Fruit fly (Drosophila melanogaster) whole organism, adult: ENCODE data around the gene CG43703.

Source experiments
- CG11617 ChIP-seq: fragments of 200-800 bp; sonication (Bioruptor generic); optimal IDR thresholded peaks from 2 replicates; lab custom pipeline; 2017; ENCODE audit warnings: mild to moderate bottlenecking, missing biosample characterization, missing genetic modification reagents, missing genetic modification characterization
- CG12768 ChIP-seq: fragments of 200-800 bp; sonication (Bioruptor generic); optimal IDR thresholded peaks from 2 replicates; lab custom pipeline; 2017; ENCODE audit warnings: missing biosample characterization, missing genetic modification characterization, mild to moderate bottlenecking, moderate library complexity, missing genetic modification reagents
- CG14711 ChIP-seq: fragments of 200-800 bp; sonication (Bioruptor generic); optimal IDR thresholded peaks from 2 replicates; lab custom pipeline; 2018; ENCODE audit warnings: missing biosample characterization, mild to moderate bottlenecking, missing genetic modification characterization, moderate library complexity
- CG1620 ChIP-seq: fragments of 200-800 bp; sonication (Bioruptor generic); optimal IDR thresholded peaks from 2 replicates; lab custom pipeline; 2016; ENCODE audit warnings: missing biosample characterization, missing genetic modification characterization
- CG33017 ChIP-seq: fragments of 200-800 bp; sonication (Bioruptor generic); optimal IDR thresholded peaks from 2 replicates; lab custom pipeline; 2018; ENCODE audit warnings: missing biosample characterization, mild to moderate bottlenecking, missing genetic modification characterization, moderate library complexity
- CG5204 ChIP-seq: fragments of 200-800 bp; sonication (Bioruptor generic); optimal IDR thresholded peaks from 2 replicates; lab custom pipeline; 2016; ENCODE audit warnings: missing biosample characterization, missing genetic modification characterization
- CG7045 ChIP-seq: fragments of 200-800 bp; sonication (Bioruptor generic); optimal IDR thresholded peaks from 2 replicates; lab custom pipeline; 2017; ENCODE audit warnings: missing biosample characterization, mild to moderate bottlenecking, missing genetic modification characterization
- CG7101 ChIP-seq: fragments of 200-800 bp; sonication (Bioruptor generic); optimal IDR thresholded peaks from 2 replicates; lab custom pipeline; 2018; ENCODE audit warnings: missing biosample characterization, mild to moderate bottlenecking, missing genetic modification characterization, moderate library complexity
- Clk ChIP-seq: fragments of 200-800 bp; sonication (Bioruptor generic); optimal IDR thresholded peaks from 2 replicates; lab custom pipeline; 2017; ENCODE audit warnings: missing biosample characterization, missing genetic modification characterization
- Crg-1 ChIP-seq: fragments of 200-800 bp; sonication (Bioruptor generic); optimal IDR thresholded peaks from 2 replicates; lab custom pipeline; 2016; ENCODE audit warnings: missing biosample characterization, missing genetic modification characterization
- Hr96 ChIP-seq: fragments of 200-800 bp; sonication (Bioruptor generic); optimal IDR thresholded peaks from 2 replicates; lab custom pipeline; 2016; ENCODE audit warnings: missing biosample characterization, missing genetic modification characterization
- Mnt ChIP-seq: fragments of 200-800 bp; sonication (Bioruptor generic); optimal IDR thresholded peaks from 2 replicates; lab custom pipeline; 2016; ENCODE audit warnings: missing biosample characterization, mild to moderate bottlenecking, missing genetic modification characterization
- bab1 ChIP-seq: fragments of 200-800 bp; sonication (Bioruptor generic); optimal IDR thresholded peaks from 3 replicates; lab custom pipeline; 2019; ENCODE audit warnings: missing biosample characterization, mild to moderate bottlenecking, missing genetic modification characterization, moderate library complexity
- cic ChIP-seq: fragments of 200-800 bp; sonication (Bioruptor generic); optimal IDR thresholded peaks from 2 replicates; lab custom pipeline; 2017; ENCODE audit warnings: missing biosample characterization, mild to moderate bottlenecking, missing genetic modification characterization, moderate library complexity
- cnc ChIP-seq, 2 experiments: fragments of >200 bp; optimal IDR thresholded peaks; 2 replicates each; lab custom pipeline; 2017
- kay ChIP-seq: fragments of 200-800 bp; sonication (Bioruptor generic); peaks from one replicate; lab custom pipeline; 2016; ENCODE audit warnings: missing biosample characterization, missing genetic modification characterization, borderline replicate concordance
- ovo ChIP-seq: fragments of 200-800 bp; sonication (Bioruptor generic); optimal IDR thresholded peaks from 2 replicates; lab custom pipeline; 2016; ENCODE audit warnings: missing biosample characterization, missing genetic modification characterization
- pad ChIP-seq: fragments of 200-800 bp; sonication (Bioruptor generic); optimal IDR thresholded peaks from 3 replicates; lab custom pipeline; 2017; ENCODE audit warnings: missing biosample characterization, missing genetic modification characterization, mild to moderate bottlenecking, moderate library complexity, missing genetic modification reagents
- tj ChIP-seq: fragments of 200-800 bp; sonication (Bioruptor generic); optimal IDR thresholded peaks from 3 replicates; lab custom pipeline; 2017; ENCODE audit warnings: missing biosample characterization, mild to moderate bottlenecking, missing genetic modification characterization, moderate library complexity
- toe ChIP-seq: fragments of 200-800 bp; sonication (Bioruptor generic); optimal IDR thresholded peaks from 2 replicates; lab custom pipeline; 2016; ENCODE audit warnings: missing biosample characterization, missing genetic modification characterization

CG43703 gene

DNA sequence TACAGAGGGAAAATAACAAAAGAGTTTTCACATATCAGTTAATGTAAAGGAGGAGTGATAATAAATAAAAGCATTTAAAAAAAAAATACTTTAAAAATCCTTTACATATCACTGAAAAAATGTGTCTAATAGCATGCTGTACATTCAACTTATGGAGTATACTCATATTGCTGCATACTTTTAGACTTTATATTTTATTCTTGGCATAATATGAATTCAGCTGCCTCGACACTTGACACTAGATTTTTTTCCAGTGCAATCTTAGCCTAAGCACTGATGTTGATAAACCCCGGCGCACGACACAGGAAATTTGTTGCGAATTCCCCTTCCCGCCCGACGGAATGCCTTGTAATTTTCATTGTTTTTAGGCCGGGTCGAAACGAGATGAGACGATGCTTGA lies 24.9 kb upstream of the CG43703 start:
- TF ChIP-seq tj (GFP tag; lab: Kevin White, UChicago) (no peak), CG1620 (GFP tag; lab: Kevin White, UChicago) (no peak), kay (GFP tag; lab: Kevin White, UChicago) (no peak), CG7101 (tag; lab: Kevin White, UChicago) (no peak), toe (GFP tag; lab: Kevin White, UChicago) (no peak), pad (GFP tag; lab: Kevin White, UChicago) (no peak), CG7045 (no peak), Clk (GFP tag; lab: Kevin White, UChicago) (no peak), CG14711 (no peak), bab1 (GFP tag; lab: Kevin White, UChicago) (no peak), cnc (optimal IDR thresholded peaks at IDR 0.05; lab: Kevin White, UChicago) (no peak), Crg-1 (GFP tag; lab: Kevin White, UChicago) (no peak), CG33017 (no peak), CG5204 (GFP tag; lab: Kevin White, UChicago) (no peak), cic (GFP tag; lab: Kevin White, UChicago) (no peak), Hr96 (GFP tag; lab: Kevin White, UChicago) (no peak), ovo (GFP tag; lab: Kevin White, UChicago) (no peak), CG11617 (GFP tag; lab: Kevin White, UChicago) (no peak)

dm6 chr2L:3748691-3749090 lies 16.6 kb upstream of the CG43703 start:
- TF ChIP-seq cic (GFP tag; lab: Kevin White, UChicago) (no peak), CG11617 (GFP tag; lab: Kevin White, UChicago) (no peak), bab1 (GFP tag; lab: Kevin White, UChicago) (peak; percentile 7), Crg-1 (GFP tag; lab: Kevin White, UChicago) (no peak), CG5204 (GFP tag; lab: Kevin White, UChicago) (no peak), CG7101 (tag; lab: Kevin White, UChicago) (no peak)

- no peak for TF ChIP-seq Mnt
- no peak for TF ChIP-seq ovo (GFP tag; lab: Kevin White, UChicago)
- TF ChIP-seq bab1 (GFP tag; lab: Kevin White, UChicago), result no peak
- TF ChIP-seq CG11617 (GFP tag; lab: Kevin White, UChicago), result no peak
- peak; percentile 22 for TF ChIP-seq CG5204 (GFP tag; lab: Kevin White, UChicago)
Measured at dm6 chr2L:3754835-3755547, 10.3 kb upstream of the CG43703 start.

DNA sequence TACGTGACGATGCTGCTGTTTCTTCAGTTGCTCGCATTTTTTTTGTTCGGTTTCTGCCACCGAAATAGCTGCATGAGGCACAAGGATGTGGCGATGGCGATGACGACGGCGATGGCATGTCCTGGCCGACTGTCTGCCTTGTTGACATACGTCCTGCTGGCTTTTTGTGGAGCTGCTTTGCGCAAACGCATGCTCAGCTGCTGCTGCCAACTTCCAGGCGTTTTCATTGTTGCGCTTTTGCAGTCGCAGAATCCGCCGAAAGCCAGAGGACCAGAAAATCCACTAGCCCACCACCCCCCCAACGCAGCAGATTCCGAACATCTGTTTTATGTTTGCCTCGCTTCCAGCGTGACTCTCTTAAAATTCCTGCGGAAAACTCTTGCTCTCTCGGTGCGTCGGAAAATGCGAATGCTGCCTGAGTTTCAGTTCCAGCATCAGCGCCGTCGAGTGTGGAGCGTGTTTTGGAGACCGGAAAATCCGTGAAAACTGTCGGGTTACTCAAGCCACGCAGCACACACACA lies 8.4 kb upstream of the CG43703 start, which contains the start of gene CG43707:
Gene CG43707 (plus strand): TSS at position 426 of the 521 bp plus-strand sequence.
- TF ChIP-seq cnc (optimal IDR thresholded peaks at IDR 0.05; lab: Kevin White, UChicago) (no peak), CG33017 (no peak), CG11617 (GFP tag; lab: Kevin White, UChicago) (no peak), Mnt (no peak), Crg-1 (GFP tag; lab: Kevin White, UChicago) (no peak)

- TF ChIP-seq kay (GFP tag; lab: Kevin White, UChicago) (peak; percentile 55), ovo (GFP tag; lab: Kevin White, UChicago) (no peak)
Measured at dm6 chr2L:3769718-3770461, 4.6 kb downstream of the CG43703 start.

DNA sequence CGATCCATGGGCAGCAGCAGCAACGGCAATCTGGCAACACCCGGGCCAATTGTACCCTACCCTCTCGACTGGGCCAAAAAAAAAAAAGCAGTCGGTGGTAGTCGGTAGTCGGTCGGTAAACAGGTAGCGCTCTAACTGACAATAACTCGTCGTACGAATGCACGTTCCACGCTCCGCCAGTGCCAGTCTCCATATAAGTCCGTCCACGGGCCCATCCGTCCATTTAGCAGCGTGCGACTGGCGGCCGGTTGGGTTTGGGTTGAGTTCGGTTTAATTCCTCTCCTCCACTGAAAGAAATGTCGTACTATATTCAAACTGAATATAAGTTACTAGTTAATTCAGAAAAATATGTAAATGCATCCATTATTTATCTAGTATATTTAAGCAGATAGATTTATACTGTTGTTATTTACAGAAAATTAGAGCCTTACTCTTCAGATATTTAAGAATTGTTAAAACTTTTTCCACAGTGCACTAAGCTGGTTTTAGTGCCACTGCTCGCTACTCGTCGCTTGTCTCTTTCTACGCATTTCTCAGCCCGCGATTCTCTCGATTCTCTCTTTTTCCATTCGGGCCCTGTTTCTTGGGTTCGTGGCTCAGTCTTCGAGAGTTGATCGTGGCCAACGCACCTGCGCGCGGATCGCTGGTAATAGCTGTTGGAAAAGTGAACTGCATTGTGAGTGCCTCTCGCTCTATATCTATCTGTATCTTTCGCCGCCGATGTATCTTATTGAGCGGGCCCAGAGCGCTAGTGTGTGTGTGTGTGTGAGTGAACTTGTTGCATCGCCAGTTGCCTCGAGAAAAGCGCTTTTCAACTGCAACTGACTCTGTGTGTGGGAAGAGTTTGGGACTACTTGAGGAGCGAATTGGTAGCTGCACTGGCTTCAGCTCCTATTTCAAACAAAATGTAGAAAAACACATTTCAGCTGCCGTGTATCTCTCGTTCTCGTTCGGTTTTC lies 6.1 kb downstream of the CG43703 start, which contains the start of gene bowl:
Gene bowl (plus strand): TSS at position 592 of the 959 bp plus-strand sequence.
- peak; percentile 80 for TF ChIP-seq CG7045
- TF ChIP-seq Mnt, result peak; percentile 61
- no peak for TF ChIP-seq cnc (optimal IDR thresholded peaks at IDR 0.05; lab: Kevin White, UChicago)
- peak; percentile 54 for TF ChIP-seq cic (GFP tag; lab: Kevin White, UChicago)
- TF ChIP-seq Crg-1 (GFP tag; lab: Kevin White, UChicago), result peak; percentile 70
- peak; percentile 66 for TF ChIP-seq toe (GFP tag; lab: Kevin White, UChicago)
- peak; percentile 61 for TF ChIP-seq CG1620 (GFP tag; lab: Kevin White, UChicago)
- peak; percentile 83 for TF ChIP-seq CG11617 (GFP tag; lab: Kevin White, UChicago)
- no peak for TF ChIP-seq kay (GFP tag; lab: Kevin White, UChicago)
- peak; percentile 88 for TF ChIP-seq bab1 (GFP tag; lab: Kevin White, UChicago)
- TF ChIP-seq tj (GFP tag; lab: Kevin White, UChicago), result peak; percentile 69
- peak; percentile 82 for TF ChIP-seq CG5204 (GFP tag; lab: Kevin White, UChicago)
- no peak for TF ChIP-seq Clk (GFP tag; lab: Kevin White, UChicago)
- peak; percentile 94 for TF ChIP-seq CG7101 (tag; lab: Kevin White, UChicago)
- TF ChIP-seq CG14711, result peak; percentile 70
- peak; percentile 73 for TF ChIP-seq Hr96 (GFP tag; lab: Kevin White, UChicago)
- peak; percentile 69 for TF ChIP-seq CG12768 (GFP tag; lab: Kevin White, UChicago)
- peak; percentile 35 for TF ChIP-seq pad (GFP tag; lab: Kevin White, UChicago)
- TF ChIP-seq CG33017, result peak; percentile 94
- TF ChIP-seq ovo (GFP tag; lab: Kevin White, UChicago), result peak; percentile 56
